Fruit fly (Drosophila melanogaster): ENCODE results near the gene Fpgs2.
A peak's percentile ranks its signal among the peaks of the same experiment; 100 is the strongest.

Fpgs2 gene

dm6 chr2L:3896834-3897143 lies 17.3 kb downstream of the Fpgs2 start (continued):
- TF ChIP-seq onecut (GFP tag; IDR thresholded peaks at IDR 0.05) (peak; percentile 69), CG1024 (GFP tag; IDR thresholded peaks at IDR 0.05) (0 out of 2 replicates have a peak, but pooled peaks have one; percentile 45), CG10959 (GFP tag; IDR thresholded peaks at IDR 0.05) (peak; percentile 60; the same call in 1 of the 2 replicates), ewg (GFP tag; optimal IDR thresholded peaks at IDR 0.05) (peak; percentile 25), ind (GFP tag; optimal IDR thresholded peaks at IDR 0.05) (peak; percentile 71), CG18011 (GFP tag; optimal IDR thresholded peaks at IDR 0.05) (peak; percentile 37), HmgZ (tag; optimal IDR thresholded peaks at IDR 0.05) (peak; percentile 44), nmo (GFP tag; optimal IDR thresholded peaks at IDR 0.05) (peak; percentile 68), CG1792 (GFP tag; optimal IDR thresholded peaks at IDR 0.05) (peak; percentile 2), ATbp (GFP tag; optimal IDR thresholded peaks at IDR 0.05) (peak; percentile 35), CG4854 (GFP tag; optimal IDR thresholded peaks at IDR 0.05) (peak; percentile 15), slou (GFP tag; optimal IDR thresholded peaks at IDR 0.05) (peak; percentile 62), Camta (GFP tag; optimal IDR thresholded peaks at IDR 0.05) (peak; percentile 36), CG5953 (GFP tag; IDR thresholded peaks at IDR 0.05) (0 out of 2 replicates have a peak, but pooled peaks have one; percentile 45), CG12219 (GFP tag; optimal IDR thresholded peaks at IDR 0.05) (peak; percentile 17), CG3163 (GFP tag; optimal IDR thresholded peaks at IDR 0.05) (no peak), lab (GFP tag; optimal IDR thresholded peaks at IDR 0.05) (peak; percentile 84), Oli (tag; optimal IDR thresholded peaks at IDR 0.05) (peak; percentile 63), gsb (GFP tag; IDR thresholded peaks at IDR 0.05) (peak; percentile 42), CG9932 (GFP tag; IDR thresholded peaks at IDR 0.05) (peak; percentile 79), Hmr (GFP tag; optimal IDR thresholded peaks at IDR 0.05) (peak; percentile 73), GATAe (GFP tag; conservative IDR thresholded peaks at IDR 0.05) (peak; percentile 39; the same call in 1 of the 2 replicates), az2 (GFP tag; optimal IDR thresholded peaks at IDR 0.05) (peak; percentile 63), ssp (GFP tag; IDR thresholded peaks at IDR 0.05) (peak; percentile 48; the same call in 1 of the 2 replicates), CG10565 (GFP tag; optimal IDR thresholded peaks at IDR 0.05) (no peak), caup (GFP tag; optimal IDR thresholded peaks at IDR 0.05; ENCODE audit: severe bottlenecking) (peak; percentile 32), CG18619 (GFP tag; optimal IDR thresholded peaks at IDR 0.05) (peak; percentile 35), cato (GFP tag; optimal IDR thresholded peaks at IDR 0.05; ENCODE audit: borderline replicate concordance) (peak; percentile 11), CG8359 (GFP tag; optimal IDR thresholded peaks at IDR 0.05; ENCODE audit: borderline replicate concordance) (peak; percentile 43), Optix (GFP tag; IDR thresholded peaks at IDR 0.05) (no peak; the same call in 2 of the 3 replicates), CG3281 (GFP tag; optimal IDR thresholded peaks at IDR 0.05) (peak; percentile 73), Mad (GFP tag; optimal IDR thresholded peaks at IDR 0.05) (no peak), CG4328 (GFP tag; optimal IDR thresholded peaks at IDR 0.05) (no peak), CG10147 (GFP tag; optimal IDR thresholded peaks at IDR 0.05) (peak; percentile 78), Ravus (GFP tag; IDR thresholded peaks at IDR 0.05) (peak; percentile 35; the same call in 1 of the 2 replicates), Fer3 (tag; optimal IDR thresholded peaks at IDR 0.05) (peak; percentile 72), Xbp1 (GFP tag; optimal IDR thresholded peaks at IDR 0.05) (peak; percentile 63), grau (tag; optimal IDR thresholded peaks at IDR 0.05) (peak; percentile 49), Xrp1 (GFP tag; IDR thresholded peaks at IDR 0.05) (peak; percentile 73), pb (GFP tag; optimal IDR thresholded peaks at IDR 0.05) (no peak), fu2 (GFP tag; optimal IDR thresholded peaks at IDR 0.05) (peak; percentile 7), dimm (GFP tag; IDR thresholded peaks at IDR 0.05) (0 out of 2 replicates have a peak, but pooled peaks have one; percentile 7), CG8944 (GFP tag; optimal IDR thresholded peaks at IDR 0.05) (no peak), CG8924 (tag; optimal IDR thresholded peaks at IDR 0.05) (no peak), CG31441 (GFP tag; IDR thresholded peaks at IDR 0.05) (peak; percentile 27; the same call in 1 of the 2 replicates), gt (GFP tag; IDR thresholded peaks at IDR 0.05) (no peak), CG6854 (GFP tag; optimal IDR thresholded peaks at IDR 0.05) (peak; percentile 16), CG2120 (GFP tag; optimal IDR thresholded peaks at IDR 0.05) (peak; percentile 62), Bteb2 (GFP tag; optimal IDR thresholded peaks at IDR 0.05) (peak; percentile 42), CG5180 (GFP tag; optimal IDR thresholded peaks at IDR 0.05) (peak; percentile 6), CG3847 (GFP tag; IDR thresholded peaks at IDR 0.05) (peak; percentile 76)

Data from whole organism, embryonic.